Worm (Caenorhabditis elegans) whole organism, late embryonic: ENCODE measurements around the gene K05F6.4.

ENCODE experiments used
- C08G9.2 ChIP-seq: sonication (generic microtip); optimal IDR thresholded peaks from 2 replicates; lab custom pipeline; 2016; ENCODE audit warnings: mild to moderate bottlenecking, missing genetic modification characterization, moderate library complexity, missing compliant biosample characterization
- C38D4.7 ChIP-seq: fragments of 200-800 bp; sonication (Bioruptor generic); optimal IDR thresholded peaks from 2 replicates; lab custom pipeline; 2018; ENCODE audit warnings: mild to moderate bottlenecking, missing genetic modification characterization, moderate library complexity, missing compliant biosample characterization
- F13H6.1 ChIP-seq: sonication (generic microtip); optimal IDR thresholded peaks from 2 replicates; lab custom pipeline; 2016; ENCODE audit warnings: missing genetic modification characterization, missing compliant biosample characterization
- K02D7.2 ChIP-seq: sonication (generic microtip); optimal IDR thresholded peaks from 2 replicates; lab custom pipeline; 2017; ENCODE audit warnings: mild to moderate bottlenecking, missing genetic modification characterization, missing compliant biosample characterization
- T23F11.4 ChIP-seq: fragments of 200-800 bp; sonication (Bioruptor generic); optimal IDR thresholded peaks from 2 replicates; lab custom pipeline; 2018; ENCODE audit warnings: mild to moderate bottlenecking, missing genetic modification characterization, missing compliant biosample characterization
- ahr-1 ChIP-seq: sonication (generic microtip); optimal IDR thresholded peaks from 2 replicates; lab custom pipeline; 2016; ENCODE audit warnings: missing genetic modification characterization, missing compliant biosample characterization
- ama-1 ChIP-seq: fragments of 150-350 bp; optimal IDR thresholded peaks from 2 replicates; lab custom pipeline; 2014
- ceh-14 ChIP-seq: sonication (generic microtip); optimal IDR thresholded peaks from 2 replicates; lab custom pipeline; 2016; ENCODE audit warnings: missing genotype, missing genetic modification characterization, missing compliant biosample characterization
- ceh-18 ChIP-seq: sonication (generic microtip); optimal IDR thresholded peaks from 2 replicates; lab custom pipeline; 2016; ENCODE audit warnings: missing genetic modification characterization, missing compliant biosample characterization
- ceh-2 ChIP-seq: sonication (generic microtip); optimal IDR thresholded peaks from 2 replicates; lab custom pipeline; 2016; ENCODE audit warnings: missing genotype, missing genetic modification characterization, missing compliant biosample characterization
- ceh-22 ChIP-seq: sonication (generic microtip); optimal IDR thresholded peaks from 2 replicates; lab custom pipeline; 2017; ENCODE audit warnings: missing biosample characterization, missing genetic modification characterization
- ceh-30 ChIP-seq: fragments of 150-350 bp; optimal IDR thresholded peaks from 2 replicates; lab custom pipeline; 2014; ENCODE audit warnings: missing biosample characterization, missing genetic modification characterization
- ceh-31 ChIP-seq: sonication (generic microtip); optimal IDR thresholded peaks from 2 replicates; lab custom pipeline; 2016; ENCODE audit warnings: missing genetic modification characterization, missing compliant biosample characterization
- ceh-34 ChIP-seq: sonication (generic microtip); optimal IDR thresholded peaks from 2 replicates; lab custom pipeline; 2016; ENCODE audit warnings: mild to moderate bottlenecking, missing genetic modification characterization, missing compliant biosample characterization
- ceh-48 ChIP-seq: sonication (generic microtip); optimal IDR thresholded peaks from 2 replicates; lab custom pipeline; 2016; ENCODE audit warnings: missing genetic modification characterization, inconsistent platforms, missing compliant biosample characterization
- dmd-4 ChIP-seq: sonication (generic microtip); optimal IDR thresholded peaks from 2 replicates; lab custom pipeline; 2016; ENCODE audit warnings: borderline replicate concordance, missing genetic modification characterization, missing compliant biosample characterization
- elt-2 ChIP-seq: sonication (generic microtip); optimal IDR thresholded peaks from 2 replicates; lab custom pipeline; 2016; ENCODE audit warnings: missing genetic modification reagents, missing genetic modification characterization, missing compliant biosample characterization
- eyg-1 ChIP-seq: sonication (generic microtip); optimal IDR thresholded peaks from 2 replicates; lab custom pipeline; 2016; ENCODE audit warnings: missing genotype, missing genetic modification characterization, missing compliant biosample characterization
- fax-1 ChIP-seq: sonication (generic microtip); optimal IDR thresholded peaks from 2 replicates; lab custom pipeline; 2016; ENCODE audit warnings: missing genotype, missing genetic modification characterization, missing compliant biosample characterization
- fkh-10 ChIP-seq: fragments of 150-350 bp; optimal IDR thresholded peaks from 2 replicates; lab custom pipeline; 2014; ENCODE audit warnings: missing biosample characterization, missing genetic modification reagents, missing genetic modification characterization
- hlh-15 ChIP-seq: sonication (generic microtip); optimal IDR thresholded peaks from 2 replicates; lab custom pipeline; 2016; ENCODE audit warnings: missing genetic modification characterization, missing compliant biosample characterization
- hlh-30 ChIP-seq: sonication (generic microtip); optimal IDR thresholded peaks from 2 replicates; lab custom pipeline; 2017; ENCODE audit warnings: antibody characterized with exemption, missing genetic modification characterization, missing compliant biosample characterization; ENCODE audit not compliant: insufficient read depth
- hlh-8 ChIP-seq: sonication (generic microtip); optimal IDR thresholded peaks from 2 replicates; lab custom pipeline; 2016; ENCODE audit warnings: missing genotype, missing genetic modification characterization, missing compliant biosample characterization
- lin-11 ChIP-seq: fragments of 200-800 bp; sonication (Bioruptor generic); optimal IDR thresholded peaks from 2 replicates; lab custom pipeline; 2018; ENCODE audit warnings: mild to moderate bottlenecking, missing genetic modification characterization, missing compliant biosample characterization
- madf-2 ChIP-seq: sonication (generic microtip); optimal IDR thresholded peaks from 2 replicates; lab custom pipeline; 2017; ENCODE audit warnings: missing genetic modification characterization, missing compliant biosample characterization
- mec-3 ChIP-seq: sonication (generic microtip); optimal IDR thresholded peaks from 2 replicates; lab custom pipeline; 2016; ENCODE audit warnings: borderline replicate concordance, missing genetic modification characterization, missing compliant biosample characterization
- nfya-1 ChIP-seq: sonication (generic microtip); optimal IDR thresholded peaks from 2 replicates; lab custom pipeline; 2017; ENCODE audit warnings: missing genetic modification characterization, mild to moderate bottlenecking, missing compliant biosample characterization, antibody characterized with exemption, moderate library complexity
- nhr-11 ChIP-seq: fragments of 150-350 bp; optimal IDR thresholded peaks from 2 replicates; lab custom pipeline; 2014; ENCODE audit warnings: missing biosample characterization, missing genetic modification characterization
- nhr-232 ChIP-seq: sonication (generic microtip); optimal IDR thresholded peaks from 2 replicates; lab custom pipeline; 2016; ENCODE audit warnings: missing genetic modification characterization, missing compliant biosample characterization
- odd-2 ChIP-seq: sonication (generic microtip); optimal IDR thresholded peaks from 2 replicates; lab custom pipeline; 2017; ENCODE audit warnings: antibody characterized with exemption, mild to moderate bottlenecking, missing genetic modification characterization, missing compliant biosample characterization
- pag-3 ChIP-seq: sonication (generic microtip); optimal IDR thresholded peaks from 2 replicates; lab custom pipeline; 2016; ENCODE audit warnings: missing compliant biosample characterization, missing genetic modification characterization, borderline replicate concordance
- pat-9 ChIP-seq: fragments of 200-800 bp; sonication (Bioruptor generic); optimal IDR thresholded peaks from 2 replicates; lab custom pipeline; 2018; ENCODE audit warnings: mild to moderate bottlenecking, missing genetic modification characterization, moderate library complexity, missing compliant biosample characterization
- pha-2 ChIP-seq: sonication (generic microtip); optimal IDR thresholded peaks from 2 replicates; lab custom pipeline; 2017; ENCODE audit warnings: mild to moderate bottlenecking, missing genetic modification characterization, missing compliant biosample characterization
- pqm-1 ChIP-seq: sonication (generic microtip); optimal IDR thresholded peaks from 2 replicates; lab custom pipeline; 2016; ENCODE audit warnings: missing genetic modification characterization, missing compliant biosample characterization
- pros-1 ChIP-seq: fragments of 150-350 bp; optimal IDR thresholded peaks from 2 replicates; lab custom pipeline; 2014; ENCODE audit warnings: missing biosample characterization, missing genetic modification reagents, missing genetic modification characterization
- ref-2 ChIP-seq: sonication (generic microtip); optimal IDR thresholded peaks from 2 replicates; lab custom pipeline; 2016; ENCODE audit warnings: missing genetic modification characterization, missing compliant biosample characterization
- rnt-1 ChIP-seq: sonication (generic microtip); optimal IDR thresholded peaks from 2 replicates; lab custom pipeline; 2016; ENCODE audit warnings: missing genetic modification characterization, missing compliant biosample characterization
- sdc-2 ChIP-seq: sonication (generic microtip); optimal IDR thresholded peaks from 2 replicates; lab custom pipeline; 2016; ENCODE audit warnings: missing genotype, missing genetic modification characterization, missing compliant biosample characterization
- sox-2 ChIP-seq: fragments of 200-800 bp; sonication (Bioruptor generic); IDR thresholded peaks from 2 replicates; pipeline ENCODE4 v1.3.6; 2022; ENCODE audit warnings: missing genetic modification reagents, missing genetic modification characterization, missing compliant biosample characterization
- syd-9 ChIP-seq: sonication (generic microtip); optimal IDR thresholded peaks from 2 replicates; lab custom pipeline; 2016; ENCODE audit warnings: mild to moderate bottlenecking, missing genetic modification characterization, moderate library complexity, missing compliant biosample characterization
- tbx-2 ChIP-seq: sonication (generic microtip); optimal IDR thresholded peaks from 2 replicates; lab custom pipeline; 2016; ENCODE audit warnings: missing genetic modification characterization, missing compliant biosample characterization
- ttx-3 ChIP-seq: sonication (generic microtip); optimal IDR thresholded peaks from 2 replicates; lab custom pipeline; 2016; ENCODE audit warnings: missing genetic modification reagents, missing genetic modification characterization, missing compliant biosample characterization
- unc-42 ChIP-seq: sonication (generic microtip); optimal IDR thresholded peaks from 2 replicates; lab custom pipeline; 2016; ENCODE audit warnings: missing genotype, missing genetic modification characterization, missing compliant biosample characterization
- unc-55 ChIP-seq: sonication (generic microtip); optimal IDR thresholded peaks from 2 replicates; lab custom pipeline; 2017; ENCODE audit warnings: missing biosample characterization, missing genetic modification reagents, missing genetic modification characterization
- unc-86 ChIP-seq: sonication (generic microtip); optimal IDR thresholded peaks from 2 replicates; lab custom pipeline; 2016; ENCODE audit warnings: missing genetic modification characterization, missing compliant biosample characterization
- ztf-16 ChIP-seq: sonication (generic microtip); optimal IDR thresholded peaks from 2 replicates; lab custom pipeline; 2017; ENCODE audit warnings: missing genetic modification characterization, missing compliant biosample characterization

K05F6.4 gene

DNA sequence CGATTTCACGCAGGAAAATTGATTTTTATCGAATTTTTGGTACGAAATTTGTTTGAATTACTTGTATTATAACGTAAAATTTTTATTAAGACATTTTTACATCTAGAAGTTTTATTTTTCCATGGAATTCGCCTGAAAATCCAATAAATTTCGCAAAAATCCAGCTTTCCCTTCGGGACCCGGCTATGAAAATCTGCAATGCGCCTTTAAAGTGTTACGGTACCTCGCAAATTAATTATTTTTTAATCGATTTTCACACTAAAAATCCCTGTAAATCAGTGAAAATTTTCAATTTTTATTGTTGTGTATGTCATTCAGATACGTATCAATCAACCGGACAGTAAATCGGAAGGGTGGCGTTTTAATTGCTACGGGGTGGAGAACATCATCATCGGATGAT is 42.3 kb upstream of the K05F6.4 start:
- no peak for TF ChIP-seq fkh-10 (GFP tag; lab: Kevin White, UChicago)
- no peak for TF ChIP-seq elt-2 (tag; lab: Kevin White, UChicago)

DNA sequence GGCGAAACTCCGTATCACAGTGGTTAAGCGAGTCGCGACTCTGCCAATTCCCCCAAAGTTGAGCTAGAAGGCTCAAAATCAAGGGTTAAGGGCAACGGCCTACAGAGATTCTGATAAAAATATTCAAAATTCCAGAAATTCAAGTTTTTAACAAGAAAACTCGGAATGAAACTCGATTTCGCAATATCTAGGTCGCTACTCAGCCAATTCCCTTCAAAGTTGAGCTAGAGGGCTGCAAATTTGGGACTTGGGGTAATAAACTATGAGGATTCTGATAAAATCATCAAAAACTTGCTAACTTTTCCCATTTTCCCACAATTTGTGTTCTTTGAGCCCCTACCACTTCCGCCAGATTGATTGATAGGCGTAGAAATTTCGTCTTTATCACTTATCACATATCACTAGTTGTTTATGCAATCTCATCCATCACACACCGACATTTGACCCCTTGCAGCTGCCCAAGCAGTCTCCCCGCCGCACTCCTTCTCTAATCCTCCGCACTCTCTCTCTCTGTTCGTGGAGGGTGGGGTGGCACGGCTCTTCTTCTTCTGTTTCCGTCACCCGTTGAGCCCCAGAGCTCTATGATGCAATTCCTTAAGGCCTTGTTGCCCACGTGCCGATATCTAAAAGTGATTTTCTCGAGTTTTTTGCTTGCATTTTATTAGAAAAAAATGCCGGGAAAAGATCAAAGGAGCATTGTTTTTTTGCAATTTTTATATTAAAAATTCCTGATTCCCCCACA is 41.5 kb upstream of the K05F6.4 start:
- TF ChIP-seq sdc-2 (tag; lab: Kevin White, UChicago) = peak; percentile 24
- TF ChIP-seq elt-2 (tag; lab: Kevin White, UChicago) = peak; percentile 50
- TF ChIP-seq ceh-2 (tag; lab: Kevin White, UChicago) = no peak
- TF ChIP-seq ceh-14 = peak; percentile 28
- TF ChIP-seq C08G9.2 (tag; lab: Kevin White, UChicago) = peak; percentile 37
- peak; percentile 47 for TF ChIP-seq fax-1
- TF ChIP-seq syd-9 (tag; lab: Kevin White, UChicago) = peak; percentile 6
- TF ChIP-seq sox-2 = no peak
- TF ChIP-seq hlh-30 (tag; lab: Kevin White, UChicago) = peak; percentile 11
- TF ChIP-seq ref-2 = peak; percentile 48
- peak; percentile 33 for TF ChIP-seq nfya-1
- TF ChIP-seq ama-1 (lab: Kevin White, UChicago) = no peak
- TF ChIP-seq ceh-18 (tag; lab: Kevin White, UChicago) = peak; percentile 67
- peak; percentile 36 for TF ChIP-seq ceh-31 (tag; lab: Kevin White, UChicago)
- peak; percentile 94 for TF ChIP-seq unc-55 (GFP tag; lab: Kevin White, UChicago)
- TF ChIP-seq tbx-2 (tag; lab: Kevin White, UChicago) = peak; percentile 57
- TF ChIP-seq rnt-1 (tag; lab: Kevin White, UChicago) = peak; percentile 79
- TF ChIP-seq pat-9 (tag; lab: Kevin White, UChicago) = no peak
- peak; percentile 84 for TF ChIP-seq ceh-34 (tag; lab: Kevin White, UChicago)
- TF ChIP-seq unc-42 (tag; lab: Kevin White, UChicago) = peak; percentile 56
- TF ChIP-seq nhr-232 (tag; lab: Kevin White, UChicago) = peak; percentile 13
- TF ChIP-seq hlh-8 (tag; lab: Kevin White, UChicago) = peak; percentile 45
- no peak for TF ChIP-seq pros-1

DNA sequence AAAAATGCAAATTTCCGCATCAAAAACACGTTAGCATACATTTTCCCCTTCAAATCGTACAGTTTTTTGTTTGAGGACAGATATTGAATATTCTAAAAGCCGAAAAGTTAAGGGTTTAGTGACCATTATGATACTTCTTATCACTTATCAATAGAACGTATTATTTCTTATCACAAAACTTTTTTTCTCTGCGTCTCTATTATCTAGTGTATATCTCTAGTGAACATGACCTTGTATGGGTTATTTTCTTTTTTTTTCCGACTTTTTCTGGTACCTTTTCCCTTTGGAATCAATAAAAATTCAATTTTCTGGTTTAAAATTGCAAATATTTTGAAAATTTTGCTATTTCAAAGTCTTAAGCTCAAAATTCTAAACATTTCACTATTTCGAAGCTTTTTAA is 39.6 kb upstream of the K05F6.4 start:
- peak; percentile 82 for TF ChIP-seq elt-2 (tag; lab: Kevin White, UChicago)
- no peak for TF ChIP-seq C38D4.7

DNA sequence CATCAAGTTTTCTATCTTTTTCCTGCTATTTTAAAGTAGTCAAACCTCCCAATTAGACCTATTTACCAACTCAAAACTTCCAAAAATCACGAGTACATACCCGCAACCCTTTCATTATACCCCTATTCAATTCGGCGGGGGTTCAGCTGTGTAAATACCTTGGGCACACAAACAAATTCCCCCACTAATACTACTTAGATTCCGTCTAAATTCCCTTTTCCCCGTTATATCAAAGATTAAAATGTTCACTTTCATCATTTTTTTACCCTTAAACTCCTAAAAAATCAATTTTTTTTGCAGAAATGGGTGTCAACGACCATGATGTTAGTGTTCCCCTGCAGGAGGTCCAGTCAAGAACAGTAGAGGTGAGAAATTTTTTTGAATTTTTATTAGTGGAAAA is 39.0 kb upstream of the K05F6.4 start, which contains the start of gene fdgt-1:
fdgt-1 (plus strand) TSS at position 301 of the 400 bp plus-strand sequence.
- TF ChIP-seq K02D7.2 (no peak), odd-2 (no peak), mec-3 (tag; lab: Kevin White, UChicago) (no peak), C08G9.2 (tag; lab: Kevin White, UChicago) (no peak), ztf-16 (tag; lab: Kevin White, UChicago) (no peak), ahr-1 (tag; lab: Kevin White, UChicago) (no peak), dmd-4 (no peak), F13H6.1 (tag; lab: Kevin White, UChicago) (no peak), ceh-48 (no peak)

DNA sequence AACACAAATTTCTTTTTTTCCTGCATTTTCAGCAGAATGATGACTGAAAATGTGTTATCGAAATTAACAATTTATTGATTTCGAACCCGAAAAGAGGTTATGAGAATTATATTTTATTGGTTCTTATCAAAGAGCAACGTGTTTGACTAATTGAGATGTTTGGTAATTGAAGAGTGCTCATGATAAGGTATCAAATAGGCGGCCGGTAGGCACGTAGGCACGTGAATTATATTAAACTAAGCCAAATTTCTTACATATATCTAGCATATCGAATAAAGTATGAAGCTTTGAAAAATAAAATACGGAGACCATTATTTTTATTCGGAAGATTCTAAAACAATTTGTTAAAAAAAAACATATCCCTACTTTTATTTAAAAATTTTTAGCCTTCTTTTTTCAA is 25.9 kb upstream of the K05F6.4 start, which contains the start of gene math-45:
math-45 (minus strand) TSS at position 101 of the 400 bp plus-strand sequence.
- TF ChIP-seq C08G9.2 (tag; lab: Kevin White, UChicago) (no peak), pha-2 (no peak), ttx-3 (tag; lab: Kevin White, UChicago) (no peak), ceh-30 (no peak), unc-86 (tag; lab: Kevin White, UChicago) (no peak), madf-2 (tag; lab: Kevin White, UChicago) (no peak), F13H6.1 (tag; lab: Kevin White, UChicago) (no peak), hlh-15 (tag; lab: Kevin White, UChicago) (no peak), T23F11.4 (no peak), C38D4.7 (no peak), pqm-1 (no peak), mec-3 (tag; lab: Kevin White, UChicago) (no peak), nhr-11 (no peak), pag-3 (tag; lab: Kevin White, UChicago) (no peak), pat-9 (tag; lab: Kevin White, UChicago) (no peak), rnt-1 (tag; lab: Kevin White, UChicago) (no peak), ceh-22 (tag; lab: Kevin White, UChicago) (no peak), lin-11 (tag; lab: Kevin White, UChicago) (no peak), eyg-1 (tag; lab: Kevin White, UChicago) (no peak)
